Fruit fly (Drosophila melanogaster) whole organism, adult: Measurements from ENCODE around the gene Tpt.

Source experiments
- CG11617 ChIP-seq: fragments of 200-800 bp; sonication (Bioruptor generic); optimal IDR thresholded peaks from 2 replicates; lab custom pipeline; 2017; ENCODE audit warnings: mild to moderate bottlenecking, missing biosample characterization, missing genetic modification reagents, missing genetic modification characterization
- CG12768 ChIP-seq: fragments of 200-800 bp; sonication (Bioruptor generic); optimal IDR thresholded peaks from 2 replicates; lab custom pipeline; 2017; ENCODE audit warnings: missing biosample characterization, missing genetic modification characterization, mild to moderate bottlenecking, moderate library complexity, missing genetic modification reagents
- CG14711 ChIP-seq: fragments of 200-800 bp; sonication (Bioruptor generic); optimal IDR thresholded peaks from 2 replicates; lab custom pipeline; 2018; ENCODE audit warnings: missing biosample characterization, mild to moderate bottlenecking, missing genetic modification characterization, moderate library complexity
- CG1620 ChIP-seq: fragments of 200-800 bp; sonication (Bioruptor generic); optimal IDR thresholded peaks from 2 replicates; lab custom pipeline; 2016; ENCODE audit warnings: missing biosample characterization, missing genetic modification characterization
- CG33017 ChIP-seq: fragments of 200-800 bp; sonication (Bioruptor generic); optimal IDR thresholded peaks from 2 replicates; lab custom pipeline; 2018; ENCODE audit warnings: missing biosample characterization, mild to moderate bottlenecking, missing genetic modification characterization, moderate library complexity
- CG5204 ChIP-seq: fragments of 200-800 bp; sonication (Bioruptor generic); optimal IDR thresholded peaks from 2 replicates; lab custom pipeline; 2016; ENCODE audit warnings: missing biosample characterization, missing genetic modification characterization
- CG7045 ChIP-seq: fragments of 200-800 bp; sonication (Bioruptor generic); optimal IDR thresholded peaks from 2 replicates; lab custom pipeline; 2017; ENCODE audit warnings: missing biosample characterization, mild to moderate bottlenecking, missing genetic modification characterization
- CG7101 ChIP-seq: fragments of 200-800 bp; sonication (Bioruptor generic); optimal IDR thresholded peaks from 2 replicates; lab custom pipeline; 2018; ENCODE audit warnings: missing biosample characterization, mild to moderate bottlenecking, missing genetic modification characterization, moderate library complexity
- Clk ChIP-seq: fragments of 200-800 bp; sonication (Bioruptor generic); optimal IDR thresholded peaks from 2 replicates; lab custom pipeline; 2017; ENCODE audit warnings: missing biosample characterization, missing genetic modification characterization
- Crg-1 ChIP-seq: fragments of 200-800 bp; sonication (Bioruptor generic); optimal IDR thresholded peaks from 2 replicates; lab custom pipeline; 2016; ENCODE audit warnings: missing biosample characterization, missing genetic modification characterization
- Hr96 ChIP-seq: fragments of 200-800 bp; sonication (Bioruptor generic); optimal IDR thresholded peaks from 2 replicates; lab custom pipeline; 2016; ENCODE audit warnings: missing biosample characterization, missing genetic modification characterization
- Mnt ChIP-seq: fragments of 200-800 bp; sonication (Bioruptor generic); optimal IDR thresholded peaks from 2 replicates; lab custom pipeline; 2016; ENCODE audit warnings: missing biosample characterization, mild to moderate bottlenecking, missing genetic modification characterization
- bab1 ChIP-seq: fragments of 200-800 bp; sonication (Bioruptor generic); optimal IDR thresholded peaks from 3 replicates; lab custom pipeline; 2019; ENCODE audit warnings: missing biosample characterization, mild to moderate bottlenecking, missing genetic modification characterization, moderate library complexity
- cic ChIP-seq: fragments of 200-800 bp; sonication (Bioruptor generic); optimal IDR thresholded peaks from 2 replicates; lab custom pipeline; 2017; ENCODE audit warnings: missing biosample characterization, mild to moderate bottlenecking, missing genetic modification characterization, moderate library complexity
- cnc ChIP-seq, 2 experiments: fragments of >200 bp; optimal IDR thresholded peaks; 2 replicates each; lab custom pipeline; 2017
- kay ChIP-seq: fragments of 200-800 bp; sonication (Bioruptor generic); peaks from one replicate; lab custom pipeline; 2016; ENCODE audit warnings: missing biosample characterization, missing genetic modification characterization, borderline replicate concordance
- ovo ChIP-seq: fragments of 200-800 bp; sonication (Bioruptor generic); optimal IDR thresholded peaks from 2 replicates; lab custom pipeline; 2016; ENCODE audit warnings: missing biosample characterization, missing genetic modification characterization
- pad ChIP-seq: fragments of 200-800 bp; sonication (Bioruptor generic); optimal IDR thresholded peaks from 3 replicates; lab custom pipeline; 2017; ENCODE audit warnings: missing biosample characterization, missing genetic modification characterization, mild to moderate bottlenecking, moderate library complexity, missing genetic modification reagents
- tj ChIP-seq: fragments of 200-800 bp; sonication (Bioruptor generic); optimal IDR thresholded peaks from 3 replicates; lab custom pipeline; 2017; ENCODE audit warnings: missing biosample characterization, mild to moderate bottlenecking, missing genetic modification characterization, moderate library complexity
- toe ChIP-seq: fragments of 200-800 bp; sonication (Bioruptor generic); optimal IDR thresholded peaks from 2 replicates; lab custom pipeline; 2016; ENCODE audit warnings: missing biosample characterization, missing genetic modification characterization

Gene Tpt

DNA sequence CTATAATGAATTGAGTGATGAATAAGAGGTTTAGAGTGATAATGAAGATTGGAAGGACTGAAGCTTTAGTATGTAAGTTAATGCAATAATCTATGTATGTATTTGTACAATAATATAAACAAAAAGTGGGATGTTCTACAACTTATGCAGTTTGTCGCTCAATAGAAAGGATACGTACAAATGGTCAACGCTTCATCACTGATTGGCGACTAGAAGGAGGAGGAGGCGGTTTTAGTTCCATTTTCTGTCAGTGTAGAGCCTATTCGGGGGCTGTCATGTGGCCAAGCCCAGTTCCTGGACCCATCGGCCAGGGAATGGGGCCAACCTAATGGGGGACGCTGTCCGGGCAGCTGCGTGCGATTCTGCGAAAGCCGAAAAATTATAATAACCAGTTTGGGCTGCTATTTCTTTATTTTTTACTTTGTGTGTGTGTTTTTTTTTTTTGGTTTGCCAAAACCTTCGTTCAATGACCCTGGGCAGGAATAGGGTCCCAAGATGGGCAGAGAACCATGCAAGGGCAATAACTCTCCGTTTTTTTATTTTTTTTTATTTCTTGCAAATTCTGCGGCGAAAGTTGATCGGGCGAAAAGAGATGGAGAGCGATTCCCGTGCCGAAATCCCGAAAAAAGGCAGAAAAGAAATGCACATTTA, 36.3 kb downstream of the Tpt start:
- TF ChIP-seq bab1 (GFP tag; lab: Kevin White, UChicago): no peak
- TF ChIP-seq Hr96: no peak
- no peak for TF ChIP-seq Clk
- no peak for TF ChIP-seq Mnt (GFP tag; lab: Kevin White, UChicago)
- no peak for TF ChIP-seq CG7101 (tag; lab: Kevin White, UChicago)
- TF ChIP-seq toe: no peak
- no peak for TF ChIP-seq Crg-1 (GFP tag; lab: Kevin White, UChicago)
- no peak for TF ChIP-seq ovo (GFP tag; lab: Kevin White, UChicago)
- TF ChIP-seq CG11617 (GFP tag; lab: Kevin White, UChicago): no peak
- no peak for TF ChIP-seq kay (GFP tag; lab: Kevin White, UChicago)
- no peak for TF ChIP-seq tj (GFP tag; lab: Kevin White, UChicago)
- no peak for TF ChIP-seq CG1620 (GFP tag; lab: Kevin White, UChicago)
- no peak for TF ChIP-seq CG33017 (tag; lab: Kevin White, UChicago)
- no peak for TF ChIP-seq cnc (optimal IDR thresholded peaks at IDR 0.05; lab: Kevin White, UChicago)
- no peak for TF ChIP-seq CG5204 (GFP tag; lab: Kevin White, UChicago)

DNA sequence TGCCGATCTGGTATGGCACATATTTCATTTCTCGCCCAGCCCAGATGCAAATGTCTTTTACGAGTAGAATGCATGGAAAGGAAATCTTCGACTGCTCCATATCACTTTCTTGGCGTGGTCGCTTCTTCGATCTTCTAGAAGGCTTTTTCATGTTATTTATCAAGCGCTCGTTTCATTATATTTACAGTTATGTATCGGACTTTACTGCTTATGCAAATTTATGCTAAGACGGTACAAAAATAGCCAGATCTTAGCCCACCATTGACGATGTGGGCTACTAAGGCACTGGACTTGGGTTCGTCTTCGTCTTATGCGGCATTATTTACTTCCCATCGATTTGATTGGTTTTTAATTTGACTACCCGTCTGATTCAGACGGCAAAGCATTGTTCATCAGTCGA, 41.8 kb downstream of the Tpt start:
- no peak for TF ChIP-seq CG1620 (GFP tag; lab: Kevin White, UChicago)

DNA sequence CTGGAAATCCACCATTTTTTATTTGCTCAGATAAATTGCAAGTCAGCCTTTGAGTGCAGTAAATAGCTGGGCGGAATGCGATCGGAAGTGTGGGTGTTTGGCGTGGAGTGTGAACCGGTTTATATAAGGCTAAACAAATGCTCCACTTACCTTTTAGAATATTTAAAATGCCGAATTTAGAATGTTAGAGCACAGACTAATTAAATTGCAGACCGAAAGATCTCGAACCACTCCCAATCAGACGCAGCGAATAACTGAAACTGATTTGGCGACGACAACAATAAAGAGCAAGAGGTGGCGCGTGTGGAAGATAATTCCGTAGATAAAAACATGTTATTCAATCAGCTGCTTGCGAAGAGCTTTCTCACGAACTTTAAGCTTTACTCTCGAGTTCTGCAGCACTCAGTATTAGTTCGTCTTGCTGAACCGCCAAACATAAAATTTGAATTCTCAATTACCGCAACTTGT, 44.4 kb downstream of the Tpt start, which contains the start of gene Idh:
TSS of gene Idh (minus strand) at position 264 of the 468 bp plus-strand sequence.
- TF ChIP-seq CG11617 (GFP tag; lab: Kevin White, UChicago) (peak; percentile 59), cnc (optimal IDR thresholded peaks at IDR 0.05; lab: Kevin White, UChicago) (peak; percentile 71 to 78), ovo (GFP tag; lab: Kevin White, UChicago) (peak; percentile 44), CG14711 (tag; lab: Kevin White, UChicago) (no peak), Clk (no peak), CG33017 (tag; lab: Kevin White, UChicago) (peak; percentile 69), toe (peak; percentile 46), Crg-1 (GFP tag; lab: Kevin White, UChicago) (peak; percentile 29), Mnt (GFP tag; lab: Kevin White, UChicago) (peak; percentile 63), CG7045 (GFP tag; lab: Kevin White, UChicago) (no peak), CG5204 (GFP tag; lab: Kevin White, UChicago) (no peak), kay (GFP tag; lab: Kevin White, UChicago) (no peak), pad (GFP tag; lab: Kevin White, UChicago) (peak; percentile 36), CG1620 (GFP tag; lab: Kevin White, UChicago) (peak; percentile 34), CG12768 (GFP tag; lab: Kevin White, UChicago) (peak; percentile 1), tj (GFP tag; lab: Kevin White, UChicago) (peak; percentile 71), Hr96 (peak; percentile 41), cic (GFP tag; lab: Kevin White, UChicago) (peak; percentile 71), bab1 (GFP tag; lab: Kevin White, UChicago) (peak; percentile 80), CG7101 (tag; lab: Kevin White, UChicago) (peak; percentile 38)

DNA sequence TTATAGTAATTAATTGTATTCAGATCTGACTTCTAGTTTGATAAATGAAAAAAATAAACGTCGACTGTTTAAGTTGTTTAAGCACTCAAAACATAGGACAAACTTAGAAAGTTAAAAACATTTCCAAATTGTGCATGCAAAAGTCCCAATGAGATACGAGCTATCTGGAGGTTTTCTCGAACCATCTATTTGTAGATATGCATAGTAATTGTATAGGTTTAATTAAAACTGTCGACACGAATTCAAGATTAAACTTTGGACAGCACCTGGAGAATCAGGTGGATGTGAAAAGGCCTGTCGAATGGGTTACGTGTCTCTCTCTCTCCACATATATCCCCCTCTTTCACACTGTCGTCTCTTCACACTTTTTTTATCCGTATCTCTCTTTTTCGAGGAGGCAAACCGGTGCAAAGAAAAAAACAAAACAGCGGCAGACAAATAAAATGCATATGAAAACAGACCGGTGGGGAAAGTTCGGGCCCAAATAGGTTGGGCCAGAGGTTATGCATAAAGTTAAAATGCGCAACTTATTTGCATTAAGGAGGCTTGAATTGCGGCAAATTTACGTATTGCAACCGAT, 44.9 kb downstream of the Tpt start:
- no peak for TF ChIP-seq Crg-1 (GFP tag; lab: Kevin White, UChicago)
- TF ChIP-seq CG7045 (GFP tag; lab: Kevin White, UChicago): no peak
- TF ChIP-seq CG12768 (GFP tag; lab: Kevin White, UChicago): peak; percentile 26
- TF ChIP-seq CG33017 (tag; lab: Kevin White, UChicago): no peak
- no peak for TF ChIP-seq CG14711 (tag; lab: Kevin White, UChicago)
- peak; percentile 92 for TF ChIP-seq kay (GFP tag; lab: Kevin White, UChicago)
- TF ChIP-seq CG5204 (GFP tag; lab: Kevin White, UChicago): no peak
- TF ChIP-seq Hr96: no peak
- TF ChIP-seq CG1620 (GFP tag; lab: Kevin White, UChicago): no peak
- no peak for TF ChIP-seq cnc (optimal IDR thresholded peaks at IDR 0.05; lab: Kevin White, UChicago)
- no peak for TF ChIP-seq tj (GFP tag; lab: Kevin White, UChicago)
- no peak for TF ChIP-seq ovo (GFP tag; lab: Kevin White, UChicago)
- TF ChIP-seq CG7101 (tag; lab: Kevin White, UChicago): no peak
- no peak for TF ChIP-seq pad (GFP tag; lab: Kevin White, UChicago)
- no peak for TF ChIP-seq cic (GFP tag; lab: Kevin White, UChicago)
- no peak for TF ChIP-seq toe

DNA sequence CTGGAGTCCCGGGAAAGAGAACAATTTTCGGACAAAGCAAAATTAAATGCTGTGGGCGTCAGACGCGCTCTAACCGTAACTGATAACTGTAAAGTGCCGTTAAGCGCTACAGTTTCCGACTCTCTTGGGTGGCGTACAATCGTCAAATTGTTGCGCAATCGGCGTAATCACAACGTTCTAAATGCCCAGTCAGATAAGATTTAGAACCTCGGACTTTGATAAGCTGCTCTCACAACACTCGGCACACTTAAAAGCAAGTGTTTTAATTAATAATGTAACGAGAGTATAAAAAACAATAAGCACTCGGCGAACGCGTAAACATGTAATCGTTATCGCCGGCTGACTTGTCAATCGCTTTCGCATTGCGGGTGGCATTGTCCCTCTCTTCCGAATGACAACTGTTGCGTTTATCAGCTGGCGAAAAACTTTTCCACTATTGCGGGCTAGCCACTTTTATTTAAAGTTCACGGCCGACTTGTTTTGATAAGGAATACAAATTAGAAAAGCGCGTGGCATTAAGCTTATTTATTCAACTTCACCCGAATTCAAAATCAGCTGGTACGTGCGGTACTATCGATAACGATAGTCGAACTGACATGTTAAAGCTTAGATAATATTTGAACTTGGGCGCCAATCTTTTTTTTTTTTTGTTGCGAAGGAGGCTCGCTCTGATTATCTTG, 46.2 kb downstream of the Tpt start:
- TF ChIP-seq toe (no peak), cic (GFP tag; lab: Kevin White, UChicago) (peak; percentile 99), Clk (no peak), CG11617 (GFP tag; lab: Kevin White, UChicago) (no peak), CG7045 (GFP tag; lab: Kevin White, UChicago) (no peak), CG33017 (tag; lab: Kevin White, UChicago) (no peak), Crg-1 (GFP tag; lab: Kevin White, UChicago) (no peak), Mnt (GFP tag; lab: Kevin White, UChicago) (peak; percentile 32), ovo (GFP tag; lab: Kevin White, UChicago) (peak; percentile 98), kay (GFP tag; lab: Kevin White, UChicago) (peak; percentile 99), bab1 (GFP tag; lab: Kevin White, UChicago) (no peak), CG1620 (GFP tag; lab: Kevin White, UChicago) (no peak), CG14711 (tag; lab: Kevin White, UChicago) (no peak), CG5204 (GFP tag; lab: Kevin White, UChicago) (no peak), cnc (optimal IDR thresholded peaks at IDR 0.05; lab: Kevin White, UChicago) (no peak), tj (GFP tag; lab: Kevin White, UChicago) (peak; percentile 61), CG12768 (GFP tag; lab: Kevin White, UChicago) (peak; percentile 73), CG7101 (tag; lab: Kevin White, UChicago) (no peak), pad (GFP tag; lab: Kevin White, UChicago) (no peak), Hr96 (peak; percentile 31)
